Fruit fly (Drosophila melanogaster): ENCODE data around the gene Fmr1.

The Fmr1 gene

DNA sequence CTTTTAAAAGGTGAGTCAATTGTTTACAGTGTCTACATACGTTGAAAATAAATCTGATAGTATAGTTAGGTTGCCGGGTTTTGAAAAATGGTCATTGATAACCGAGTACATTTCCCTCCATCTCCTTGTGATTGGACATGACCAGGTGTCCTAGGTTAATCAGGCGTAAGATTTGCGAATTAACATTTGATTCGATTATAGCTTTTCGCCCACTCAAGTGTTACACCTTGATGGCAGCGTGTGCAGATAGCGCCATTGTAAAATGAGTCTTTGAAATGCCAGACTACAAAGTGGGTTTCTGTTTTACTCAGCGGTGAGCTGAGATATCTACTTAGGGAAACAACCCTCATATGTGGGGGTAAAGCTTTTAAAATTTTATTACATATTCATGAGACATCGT is 54.9 kb downstream of the Fmr1 start:
- TF ChIP-seq Dif (GFP tag; optimal IDR thresholded peaks at IDR 0.05; ENCODE audit: partially characterized antibody) (no peak), fru (GFP tag; optimal IDR thresholded peaks at IDR 0.05) (no peak), dsf (GFP tag; optimal IDR thresholded peaks at IDR 0.05; ENCODE audit: borderline replicate concordance) (no peak), dl (GFP tag; optimal IDR thresholded peaks at IDR 0.05; ENCODE audit: insufficient read depth in 1 of 2, partially characterized antibody in 2 of 2) (no peak), OdsH (GFP tag; optimal IDR thresholded peaks at IDR 0.05) (no peak)

DNA sequence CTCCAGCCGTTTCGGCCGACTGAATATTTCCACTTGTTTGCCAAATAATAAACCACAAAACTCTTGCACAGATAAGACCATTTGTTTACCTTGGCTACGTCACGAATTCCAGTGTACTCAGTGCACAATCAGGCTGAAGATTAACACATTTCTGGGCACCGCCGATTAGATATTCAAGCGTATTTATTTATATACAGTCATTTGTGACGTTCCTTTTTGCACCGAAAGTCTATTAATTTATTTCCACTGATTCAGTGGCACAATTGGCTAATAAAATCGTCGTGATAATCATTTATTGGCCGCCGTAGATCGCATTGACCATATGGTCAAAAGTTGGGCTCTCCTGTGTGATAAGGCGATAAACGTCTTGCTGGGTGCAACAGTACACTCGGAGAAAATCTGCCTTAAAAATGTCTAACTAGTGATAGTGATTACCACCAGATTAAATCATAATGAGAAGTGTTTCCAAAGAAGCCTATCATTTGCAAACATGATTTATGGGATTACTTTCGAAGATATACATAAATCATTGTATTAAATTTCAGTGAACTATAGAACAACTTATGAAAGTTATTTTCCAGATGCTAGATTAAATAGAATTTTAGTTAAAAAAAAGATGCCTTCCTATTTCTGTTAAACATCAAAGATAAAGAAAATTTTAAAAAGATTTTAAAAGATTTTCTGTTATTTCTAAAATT is 55.5 kb downstream of the Fmr1 start:
- no peak for TF ChIP-seq ey (GFP tag; optimal IDR thresholded peaks at IDR 0.05)
- TF ChIP-seq brk (GFP tag; optimal IDR thresholded peaks at IDR 0.05) = peak; percentile 39
- TF ChIP-seq lola (GFP tag; optimal IDR thresholded peaks at IDR 0.05) = no peak
- no peak for TF ChIP-seq sage (GFP tag; optimal IDR thresholded peaks at IDR 0.05)
- TF ChIP-seq Dfd (GFP tag; optimal IDR thresholded peaks at IDR 0.05) = no peak
- no peak for TF ChIP-seq Abd-B (GFP tag; optimal IDR thresholded peaks at IDR 0.05)
- TF ChIP-seq HLH106 (tag; optimal IDR thresholded peaks at IDR 0.05) = peak; percentile 28
- TF ChIP-seq sv (GFP tag; optimal IDR thresholded peaks at IDR 0.05) = no peak
- TF ChIP-seq Sp1 (GFP tag; optimal IDR thresholded peaks at IDR 0.05) = peak; percentile 60
- no peak for TF ChIP-seq dsf (GFP tag; optimal IDR thresholded peaks at IDR 0.05; ENCODE audit: borderline replicate concordance)
- TF ChIP-seq Dif (GFP tag; optimal IDR thresholded peaks at IDR 0.05; ENCODE audit: partially characterized antibody) = no peak
- TF ChIP-seq Hr78 (GFP tag; optimal IDR thresholded peaks at IDR 0.05) = no peak
- TF ChIP-seq tai (GFP tag; optimal IDR thresholded peaks at IDR 0.05) = no peak
- TF ChIP-seq jim (GFP tag; optimal IDR thresholded peaks at IDR 0.05) = no peak
- no peak for TF ChIP-seq N (GFP tag; optimal IDR thresholded peaks at IDR 0.05)
- TF ChIP-seq GATAd (GFP tag; optimal IDR thresholded peaks at IDR 0.05) = no peak
- peak; percentile 77 for TF ChIP-seq Vsx2 (GFP tag; optimal IDR thresholded peaks at IDR 0.05; ENCODE audit: partially characterized antibody)
- TF ChIP-seq br (GFP tag; optimal IDR thresholded peaks at IDR 0.05) = peak; percentile 6
- TF ChIP-seq OdsH (GFP tag; optimal IDR thresholded peaks at IDR 0.05) = no peak
- peak; percentile 6 for TF ChIP-seq Hr83 (GFP tag; optimal IDR thresholded peaks at IDR 0.05; ENCODE audit: poor library complexity, severe bottlenecking)
- peak; percentile 19 for TF ChIP-seq fru (GFP tag; optimal IDR thresholded peaks at IDR 0.05)
- no peak for TF ChIP-seq Mio (GFP tag; optimal IDR thresholded peaks at IDR 0.05)
- TF ChIP-seq rgr (GFP tag; optimal IDR thresholded peaks at IDR 0.05) = no peak
- TF ChIP-seq usp (GFP tag; optimal IDR thresholded peaks at IDR 0.05) = no peak
- TF ChIP-seq h (GFP tag; optimal IDR thresholded peaks at IDR 0.05) = peak; percentile 30
- TF ChIP-seq Rel (GFP tag; optimal IDR thresholded peaks at IDR 0.05) = peak; percentile 55
- TF ChIP-seq Rel (tag; optimal IDR thresholded peaks at IDR 0.05) = peak; percentile 46
- TF ChIP-seq psq (GFP tag; optimal IDR thresholded peaks at IDR 0.05) = no peak
- TF ChIP-seq dmrt93B (GFP tag; optimal IDR thresholded peaks at IDR 0.05) = no peak
- peak; percentile 2 to 27 for TF ChIP-seq foxo (GFP tag; optimal IDR thresholded peaks at IDR 0.05)

DNA sequence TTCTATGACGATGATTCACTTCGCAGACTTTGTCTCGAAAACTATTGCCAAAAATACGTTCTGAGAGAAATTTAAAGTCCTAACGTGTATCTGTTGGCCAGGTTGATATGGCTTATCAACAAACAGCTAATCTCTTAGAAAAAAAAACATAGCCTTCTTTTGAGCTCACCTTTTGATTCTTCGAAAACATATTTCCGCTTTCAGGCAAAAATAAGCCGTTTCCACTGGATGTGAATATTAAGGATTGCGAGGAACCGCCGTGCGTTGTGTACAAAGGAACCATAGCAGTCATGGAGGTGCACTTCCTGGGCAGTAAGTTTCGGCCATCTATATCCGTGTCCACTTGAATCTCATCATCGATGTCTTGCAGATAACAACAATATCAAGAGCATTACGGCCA is 56.4 kb downstream of the Fmr1 start:
- TF ChIP-seq brk (GFP tag; optimal IDR thresholded peaks at IDR 0.05) (no peak), Hr83 (GFP tag; optimal IDR thresholded peaks at IDR 0.05; ENCODE audit: poor library complexity, severe bottlenecking) (no peak), HLH106 (tag; optimal IDR thresholded peaks at IDR 0.05) (no peak), Vsx2 (GFP tag; optimal IDR thresholded peaks at IDR 0.05; ENCODE audit: partially characterized antibody) (no peak), N (GFP tag; optimal IDR thresholded peaks at IDR 0.05) (no peak)

DNA sequence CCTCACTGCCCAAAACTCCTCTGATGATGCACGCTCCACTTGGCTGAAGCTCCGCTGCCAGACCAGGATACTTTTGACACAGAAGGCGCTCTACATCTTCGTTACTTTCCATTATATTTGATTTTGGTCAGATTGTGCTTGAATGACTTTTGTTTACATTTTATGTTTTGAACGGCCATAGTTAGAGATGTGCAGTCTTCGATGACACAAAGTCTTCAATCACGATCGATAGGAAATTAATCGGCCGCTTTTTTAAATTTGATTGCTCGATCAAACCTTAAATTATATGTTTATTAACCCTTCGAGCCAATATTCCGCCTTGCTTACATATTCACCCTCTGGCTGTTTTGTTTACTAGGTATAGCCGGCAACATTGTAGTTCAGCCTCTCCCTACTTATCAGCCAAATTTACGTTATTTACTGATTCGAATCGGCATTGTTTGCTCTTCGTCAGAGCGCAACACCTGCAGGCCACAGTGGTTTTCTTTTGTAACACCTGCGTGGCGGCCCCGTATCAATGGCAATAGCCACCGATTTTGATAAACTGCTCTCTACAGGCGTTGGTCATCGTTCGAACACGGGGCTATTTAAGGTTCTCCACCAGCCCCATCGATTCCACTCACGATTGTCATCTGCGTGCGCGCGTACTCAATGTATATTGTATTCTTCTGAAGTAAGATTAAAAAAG is 57.1 kb downstream of the Fmr1 start, which contains the start of the genes Fancl and Npc2e:
Fancl (minus strand) TSS at position 175 of the 688 bp plus-strand sequence.
Npc2e (plus strand) TSS at position 638 of the 688 bp plus-strand sequence.
- TF ChIP-seq Hr78 (GFP tag; optimal IDR thresholded peaks at IDR 0.05) (no peak), Hnf4 (GFP tag; optimal IDR thresholded peaks at IDR 0.05) (no peak), ey (GFP tag; optimal IDR thresholded peaks at IDR 0.05) (no peak), Rel (GFP tag; optimal IDR thresholded peaks at IDR 0.05) (no peak), Rel (tag; optimal IDR thresholded peaks at IDR 0.05) (peak; percentile 17)
